Worm (Caenorhabditis elegans) whole organism, L4 larva: ENCODE results near the gene twk-13.

Source experiments
- F10B5.3 ChIP-seq: sonication (generic microtip); optimal IDR thresholded peaks from 2 replicates; lab custom pipeline; 2016; ENCODE audit warnings: mild to moderate bottlenecking, missing genetic modification characterization, missing compliant biosample characterization
- F37D6.2 ChIP-seq: sonication (generic microtip); optimal IDR thresholded peaks from 2 replicates; lab custom pipeline; 2016; ENCODE audit warnings: mild to moderate bottlenecking, missing genetic modification characterization, missing compliant biosample characterization
- F44E2.7 ChIP-seq: fragments of 200-800 bp; sonication (Bioruptor generic); IDR thresholded peaks from 2 replicates; pipeline ENCODE4 v2.1.2; 2022; ENCODE audit warnings: missing genetic modification characterization, missing compliant biosample characterization
- T20F7.1 ChIP-seq: fragments of 200-800 bp; sonication (Bioruptor generic); optimal IDR thresholded peaks from 2 replicates; lab custom pipeline; 2018; ENCODE audit warnings: mild to moderate bottlenecking, missing genetic modification characterization, missing compliant biosample characterization
- T26A8.4 ChIP-seq: fragments of 200-800 bp; sonication (Bioruptor generic); IDR thresholded peaks from 2 replicates; pipeline ENCODE4 v1.3.6; 2022; ENCODE audit warnings: missing genetic modification characterization, missing compliant biosample characterization
- Y48G9A.11 ChIP-seq: fragments of 200-800 bp; sonication (Bioruptor generic); IDR thresholded peaks from 2 replicates; pipeline ENCODE4 v1.3.6; 2022; ENCODE audit warnings: missing genetic modification reagents, missing genetic modification characterization, missing compliant biosample characterization
- Y5F2A.4 ChIP-seq: fragments of 200-800 bp; sonication (Bioruptor generic); optimal IDR thresholded peaks from 2 replicates; lab custom pipeline; 2018; ENCODE audit warnings: mild to moderate bottlenecking, missing genetic modification characterization, missing compliant biosample characterization
- aha-1 ChIP-seq: fragments of 150-350 bp; peaks from one replicate; lab custom pipeline; 2014; ENCODE audit warnings: missing biosample characterization, missing genetic modification characterization
- ama-1 ChIP-seq: fragments of 150-350 bp; optimal IDR thresholded peaks from 2 replicates; lab custom pipeline; 2014; ENCODE audit warnings: inconsistent platforms, mixed read lengths
- attf-4 ChIP-seq: sonication (generic microtip); optimal IDR thresholded peaks from 3 replicates; lab custom pipeline; 2017; ENCODE audit warnings: missing biosample characterization, missing genetic modification characterization
- ceh-20 ChIP-seq: fragments of 200-800 bp; sonication (Bioruptor generic); IDR thresholded peaks from 2 replicates; pipeline ENCODE4 v1.3.6; 2022; ENCODE audit warnings: missing genetic modification reagents, missing genetic modification characterization, missing compliant biosample characterization
- daf-19 ChIP-seq: fragments of 200-800 bp; sonication (Bioruptor generic); conservative IDR thresholded peaks from 2 replicates; pipeline ENCODE4 v1.3.6; 2022; ENCODE audit warnings: missing genetic modification characterization, missing compliant biosample characterization
- dmd-6 ChIP-seq: fragments of 200-800 bp; sonication (Bioruptor generic); IDR thresholded peaks from 2 replicates; pipeline ENCODE4 v1.3.6; 2022; ENCODE audit warnings: missing genetic modification reagents, missing genetic modification characterization, missing compliant biosample characterization
- dmd-9 ChIP-seq: fragments of 200-800 bp; sonication (Bioruptor generic); IDR thresholded peaks from 2 replicates; pipeline ENCODE4 v1.3.6; 2022; ENCODE audit warnings: missing genetic modification reagents, missing genetic modification characterization, missing compliant biosample characterization
- dpl-1 ChIP-seq: fragments of 150-350 bp; optimal IDR thresholded peaks from 2 replicates; lab custom pipeline; 2014; ENCODE audit warnings: missing biosample characterization, missing genetic modification reagents, missing genetic modification characterization
- duxl-1 ChIP-seq: sonication (generic microtip); optimal IDR thresholded peaks from 2 replicates; lab custom pipeline; 2016; ENCODE audit warnings: mild to moderate bottlenecking, missing genetic modification characterization, moderate library complexity, missing compliant biosample characterization; ENCODE audit not compliant: poor library complexity
- dve-1 ChIP-seq: sonication (generic microtip); optimal IDR thresholded peaks from 2 replicates; lab custom pipeline; 2017; ENCODE audit warnings: antibody characterized with exemption, mild to moderate bottlenecking, missing genetic modification characterization, missing compliant biosample characterization; ENCODE audit not compliant: insufficient read depth
- egl-43 ChIP-seq: fragments of 200-800 bp; sonication (Bioruptor generic); IDR thresholded peaks from 2 replicates; pipeline ENCODE4 v1.3.6; 2022; ENCODE audit warnings: missing genetic modification reagents, missing genetic modification characterization, missing compliant biosample characterization
- hlh-11 ChIP-seq: fragments of 200-800 bp; sonication (Bioruptor generic); optimal IDR thresholded peaks from 2 replicates; lab custom pipeline; 2018; ENCODE audit warnings: mild to moderate bottlenecking, missing genetic modification characterization, missing compliant biosample characterization
- hlh-30 ChIP-seq: sonication (generic microtip); optimal IDR thresholded peaks from 2 replicates; lab custom pipeline; 2017; ENCODE audit warnings: antibody characterized with exemption, mild to moderate bottlenecking, missing genetic modification characterization, missing compliant biosample characterization; ENCODE audit not compliant: insufficient read depth
- hmg-1.1 ChIP-seq: fragments of 200-800 bp; sonication (Bioruptor generic); IDR thresholded peaks from 2 replicates; pipeline ENCODE4 v1.3.6; 2022; ENCODE audit warnings: missing genetic modification reagents, missing genetic modification characterization, missing compliant biosample characterization
- lin-1 ChIP-seq: fragments of 200-800 bp; sonication (Bioruptor generic); IDR thresholded peaks from 2 replicates; pipeline ENCODE4 v1.3.6; 2022; ENCODE audit warnings: missing genetic modification reagents, missing genetic modification characterization, missing compliant biosample characterization
- lin-13 ChIP-seq: fragments of 150-350 bp; optimal IDR thresholded peaks from 2 replicates; lab custom pipeline; 2014; ENCODE audit warnings: missing biosample characterization, missing genetic modification reagents, missing genetic modification characterization
- lin-15B ChIP-seq: fragments of 150-350 bp; sonication (generic microtip); optimal IDR thresholded peaks from 3 replicates; lab custom pipeline; 2014; ENCODE audit warnings: missing biosample characterization, missing genetic modification characterization
- lin-29 ChIP-seq: fragments of 200-800 bp; sonication (Bioruptor generic); IDR thresholded peaks from 2 replicates; pipeline ENCODE4 v1.3.6; 2022; ENCODE audit warnings: missing genetic modification reagents, missing genetic modification characterization, missing compliant biosample characterization
- lsy-2 ChIP-seq, 2 experiments: fragments of 150-350 bp in 1 of 2; sonication (generic microtip) in 1 of 2; optimal IDR thresholded peaks; 2 replicates each; lab custom pipeline; 2014 to 2017; ENCODE audit warnings: missing biosample characterization in 2 of 2, missing genetic modification characterization in 2 of 2
- madf-9 ChIP-seq: fragments of 200-800 bp; sonication (Bioruptor generic); conservative IDR thresholded peaks from 2 replicates; pipeline ENCODE4 v1.3.6; 2022; ENCODE audit warnings: missing genetic modification reagents, missing genetic modification characterization, missing compliant biosample characterization
- mdl-1 ChIP-seq, 2 experiments: fragments of 150-350 bp in 1 of 2; sonication (generic microtip) in 1 of 2; optimal IDR thresholded peaks; 2 replicates each; lab custom pipeline; 2014 to 2017; ENCODE audit warnings: missing biosample characterization in 2 of 2, missing genetic modification characterization in 2 of 2
- mdt-29 ChIP-seq: fragments of 200-800 bp; sonication (Bioruptor generic); IDR thresholded peaks from 2 replicates; pipeline ENCODE4 v1.3.6; 2022; ENCODE audit warnings: missing genetic modification reagents, missing genetic modification characterization, missing compliant biosample characterization
- mep-1 ChIP-seq: fragments of 150-350 bp; sonication (generic microtip); optimal IDR thresholded peaks from 3 replicates; lab custom pipeline; 2014; ENCODE audit warnings: missing biosample characterization, missing genetic modification characterization
- mes-2 ChIP-seq: sonication (generic microtip); optimal IDR thresholded peaks from 2 replicates; lab custom pipeline; 2016; ENCODE audit warnings: missing genotype, mild to moderate bottlenecking, missing genetic modification characterization, missing compliant biosample characterization; ENCODE audit not compliant: poor library complexity, severe bottlenecking
- nhr-11 ChIP-seq: fragments of 150-350 bp; optimal IDR thresholded peaks from 2 replicates; lab custom pipeline; 2014; ENCODE audit warnings: missing biosample characterization, missing genetic modification characterization
- nhr-111 ChIP-seq: fragments of 200-800 bp; sonication (Bioruptor generic); optimal IDR thresholded peaks from 2 replicates; lab custom pipeline; 2018; ENCODE audit warnings: mild to moderate bottlenecking, missing genetic modification characterization, missing compliant biosample characterization
- nhr-28 ChIP-seq: fragments of 150-350 bp; optimal IDR thresholded peaks from 2 replicates; lab custom pipeline; 2014; ENCODE audit warnings: missing biosample characterization, missing genetic modification characterization
- nhr-42 ChIP-seq: fragments of 200-800 bp; sonication (Bioruptor generic); IDR thresholded peaks from 2 replicates; pipeline ENCODE4 v1.3.6; 2022; ENCODE audit warnings: missing genetic modification characterization, missing compliant biosample characterization
- nhr-48 ChIP-seq: sonication (generic microtip); optimal IDR thresholded peaks from 2 replicates; lab custom pipeline; 2016; ENCODE audit warnings: mild to moderate bottlenecking, missing genetic modification characterization, missing compliant biosample characterization
- nhr-6 ChIP-seq: fragments of 150-350 bp; optimal IDR thresholded peaks from 2 replicates; lab custom pipeline; 2014; ENCODE audit warnings: missing biosample characterization, missing genetic modification characterization
- nhr-76 ChIP-seq: fragments of 150-350 bp; optimal IDR thresholded peaks from 2 replicates; lab custom pipeline; 2014; ENCODE audit warnings: missing biosample characterization, missing genetic modification characterization
- nhr-77 ChIP-seq: fragments of 150-350 bp; optimal IDR thresholded peaks from 2 replicates; lab custom pipeline; 2014; ENCODE audit warnings: missing biosample characterization, missing genetic modification characterization
- php-3 ChIP-seq: fragments of 200-800 bp; sonication (Bioruptor generic); IDR thresholded peaks from 2 replicates; pipeline ENCODE4 v1.3.6; 2022; ENCODE audit warnings: missing genetic modification reagents, missing genetic modification characterization, missing compliant biosample characterization
- pqm-1 ChIP-seq: sonication (generic microtip); optimal IDR thresholded peaks from 2 replicates; lab custom pipeline; 2017; ENCODE audit warnings: missing biosample characterization, missing genetic modification characterization
- snpc-1.2 ChIP-seq: fragments of 200-800 bp; sonication (Bioruptor generic); IDR thresholded peaks from 2 replicates; pipeline ENCODE4 v1.3.6; 2022; ENCODE audit warnings: missing genetic modification reagents, missing genetic modification characterization, missing compliant biosample characterization
- spr-3 ChIP-seq: fragments of 200-800 bp; sonication (Bioruptor generic); optimal IDR thresholded peaks from 2 replicates; lab custom pipeline; 2018; ENCODE audit warnings: mild to moderate bottlenecking, missing genetic modification characterization, missing compliant biosample characterization
- unc-130 ChIP-seq: sonication (generic microtip); optimal IDR thresholded peaks from 2 replicates; lab custom pipeline; 2016; ENCODE audit warnings: missing genetic modification reagents, missing genetic modification characterization, missing compliant biosample characterization
- unc-39 ChIP-seq: sonication (generic microtip); optimal IDR thresholded peaks from 2 replicates; lab custom pipeline; 2017; ENCODE audit warnings: missing biosample characterization, missing genetic modification characterization
- vab-7 ChIP-seq: fragments of 200-800 bp; sonication (Bioruptor generic); IDR thresholded peaks from 2 replicates; pipeline ENCODE4 v1.3.6; 2022; ENCODE audit warnings: missing genetic modification reagents, missing genetic modification characterization, missing compliant biosample characterization
- zag-1 ChIP-seq: fragments of 150-350 bp; optimal IDR thresholded peaks from 2 replicates; lab custom pipeline; 2014; ENCODE audit warnings: missing biosample characterization, missing genetic modification characterization
- ztf-11 ChIP-seq: fragments of 150-350 bp; optimal IDR thresholded peaks from 2 replicates; lab custom pipeline; 2014; ENCODE audit warnings: missing biosample characterization, missing genetic modification characterization
- ztf-7 ChIP-seq: fragments of 150-350 bp; optimal IDR thresholded peaks from 2 replicates; lab custom pipeline; 2014; ENCODE audit warnings: missing biosample characterization, missing genetic modification characterization

twk-13 gene

ce11 chrV:12294091-12294490 lies 43.7 kb downstream of the twk-13 start (continued):
- TF ChIP-seq php-3 (no peak), zag-1 (tag; lab: Kevin White, UChicago) (no peak), Y48G9A.11 (GFP tag; lab: Robert Waterston, UW) (no peak), spr-3 (GFP tag; lab: Kevin White, UChicago) (no peak), ztf-7 (no peak), nhr-28 (peak; percentile 32), pqm-1 (tag; lab: Kevin White, UChicago) (no peak), hlh-30 (no peak), attf-4 (no peak), unc-130 (GFP tag; lab: Kevin White, UChicago) (no peak)

ce11 chrV:12291587-12291986 lies 46.2 kb downstream of the twk-13 start, which contains the start of the genes srpa-68 and srh-16:
TSS of gene srpa-68 (minus strand) at chrV:12291658.
TSS of gene srh-16 (plus strand) at chrV:12291861.
- TF ChIP-seq nhr-6 (tag; lab: Kevin White, UChicago) (peak; percentile 97), vab-7 (GFP tag; lab: Robert Waterston, UW) (no peak), hlh-11 (tag; lab: Kevin White, UChicago) (peak; percentile 80), ztf-7 (peak; percentile 74), nhr-48 (tag; lab: Kevin White, UChicago) (peak; percentile 77), nhr-76 (tag; lab: Kevin White, UChicago) (peak; percentile 14), ama-1 (lab: Kevin White, UChicago) (no peak), dmd-9 (GFP tag; lab: Robert Waterston, UW) (no peak), pqm-1 (tag; lab: Kevin White, UChicago) (peak; percentile 28), egl-43 (GFP tag; lab: Robert Waterston, UW) (0 out of 2 replicates have a peak, but pooled peaks have one; percentile 53), dpl-1 (GFP tag; lab: Kevin White, UChicago) (peak; percentile 99), mep-1 (peak; percentile 90), T26A8.4 (GFP tag; lab: Robert Waterston, UW) (peak; percentile 89), mdl-1 (tag; optimal IDR thresholded peaks at IDR 0.05; lab: Kevin White, UChicago) (peak in 1 of 2 experiments; percentile 8), F10B5.3 (tag; lab: Kevin White, UChicago) (peak; percentile 79), nhr-111 (GFP tag; lab: Kevin White, UChicago) (no peak), nhr-28 (peak; percentile 72), lin-13 (GFP tag; lab: Kevin White, UChicago) (peak; percentile 74), daf-19 (0 out of 2 replicates have a peak, but pooled peaks have one; percentile 17), ceh-20 (GFP tag; lab: Robert Waterston, UW) (peak; percentile 87), unc-130 (GFP tag; lab: Kevin White, UChicago) (peak; percentile 59), hlh-30 (peak; percentile 80), Y48G9A.11 (GFP tag; lab: Robert Waterston, UW) (peak; percentile 86), hmg-1.1 (GFP tag; lab: Robert Waterston, UW) (peak; percentile 86), lin-15B (tag; lab: Kevin White, UChicago) (peak; percentile 37), lin-1 (GFP tag; lab: Robert Waterston, UW) (peak; percentile 41; the same call in 1 of the 2 replicates), unc-39 (no peak), F37D6.2 (tag; lab: Kevin White, UChicago) (peak; percentile 71), dve-1 (peak; percentile 88), madf-9 (no peak), snpc-1.2 (GFP tag; lab: Robert Waterston, UW) (peak; percentile 61; the same call in 1 of the 2 replicates), mes-2 (tag; lab: Kevin White, UChicago) (peak; percentile 93), Y5F2A.4 (GFP tag; lab: Kevin White, UChicago) (no peak), duxl-1 (tag; lab: Kevin White, UChicago) (peak; percentile 87), lsy-2 (tag; optimal IDR thresholded peaks at IDR 0.05; lab: Kevin White, UChicago) (peak; percentile 22 to 94), mdt-29 (GFP tag; lab: Robert Waterston, UW) (0 out of 2 replicates have a peak, but pooled peaks have one; percentile 26), nhr-77 (tag; lab: Kevin White, UChicago) (peak; percentile 37), nhr-11 (tag; lab: Kevin White, UChicago) (peak; percentile 56), aha-1 (peak; percentile 97), dmd-6 (GFP tag; lab: Robert Waterston, UW) (peak; percentile 79), ztf-11 (tag; lab: Kevin White, UChicago) (no peak), spr-3 (GFP tag; lab: Kevin White, UChicago) (peak; percentile 17), F44E2.7 (GFP tag; lab: Robert Waterston, UW) (no peak), T20F7.1 (GFP tag; lab: Kevin White, UChicago) (peak; percentile 86), lin-29 (GFP tag; lab: Robert Waterston, UW) (peak; percentile 63), nhr-42 (0 out of 2 replicates have a peak, but pooled peaks have one; percentile 44)
